Fruit fly (Drosophila melanogaster): ENCODE measurements around the gene Wwox.
A peak's percentile ranks its signal among the peaks of the same experiment; 100 is the strongest.

DNA sequence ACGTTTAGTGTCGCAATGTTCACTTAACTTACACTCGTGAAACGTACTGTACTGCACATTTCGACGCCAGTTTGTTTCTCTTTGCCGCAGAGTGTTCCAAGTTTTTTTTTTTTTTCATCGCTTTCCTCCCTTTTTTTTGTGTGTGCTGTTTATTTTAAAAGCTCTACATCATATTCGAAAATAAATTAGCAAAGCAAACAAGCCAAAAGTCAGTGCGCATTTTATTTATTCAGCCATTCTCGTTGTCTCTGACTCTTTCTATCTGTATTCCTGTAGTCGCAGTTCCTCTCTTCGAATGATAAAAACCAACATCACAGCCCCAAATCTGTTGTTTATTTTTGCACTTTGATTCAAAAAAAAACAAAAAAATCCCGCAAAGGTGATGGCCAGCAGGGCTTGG lies 49.5 kb downstream of the Wwox start:
- TF ChIP-seq h (GFP tag; optimal IDR thresholded peaks at IDR 0.05) (peak; percentile 65), Sp1 (GFP tag; optimal IDR thresholded peaks at IDR 0.05) (peak; percentile 25), Jra (GFP tag; optimal IDR thresholded peaks at IDR 0.05) (peak; percentile 44), rgr (GFP tag; optimal IDR thresholded peaks at IDR 0.05) (peak; percentile 80)
